Worm (Caenorhabditis elegans) whole organism, midembryonic: ENCODE results near the gene byn-1.

Experiments
- T22C8.4 ChIP-seq: fragments of 200-800 bp; sonication (Bioruptor generic); IDR thresholded peaks from 2 replicates; pipeline ENCODE4 v1.3.6; 2022; ENCODE audit warnings: missing genetic modification characterization, missing compliant biosample characterization
- flt-1 ChIP-seq: fragments of 200-800 bp; sonication (Bioruptor generic); IDR thresholded peaks from 2 replicates; pipeline ENCODE4 v1.3.6; 2022; ENCODE audit warnings: missing genetic modification characterization, missing compliant biosample characterization
- ref-1 ChIP-seq: fragments of 200-800 bp; sonication (Bioruptor generic); conservative IDR thresholded peaks from 2 replicates; pipeline ENCODE4 v1.3.6; 2022; ENCODE audit warnings: missing genetic modification reagents, missing genetic modification characterization, missing compliant biosample characterization

ce11 chrIII:6961937-6962504 is 30.2 kb downstream of the byn-1 start, which contains the start of the genes rpn-6.1 and F57B9.1:
- no peak for TF ChIP-seq ref-1 (GFP tag; lab: Robert Waterston, UW)
- no peak for TF ChIP-seq flt-1 (GFP tag; lab: Robert Waterston, UW)
- no peak for TF ChIP-seq T22C8.4 (GFP tag; lab: Robert Waterston, UW)
